Fruit fly (Drosophila melanogaster): ENCODE data around the gene alphaCOP.

- TF ChIP-seq CG8301 (tag; optimal IDR thresholded peaks at IDR 0.05) (no peak), CG32121 (GFP tag; IDR thresholded peaks at IDR 0.05) (no peak), CG14655 (GFP tag; optimal IDR thresholded peaks at IDR 0.05) (no peak), D1 (tag; optimal IDR thresholded peaks at IDR 0.05) (no peak), CG8159 (tag; optimal IDR thresholded peaks at IDR 0.05) (no peak), CG13204 (GFP tag; optimal IDR thresholded peaks at IDR 0.05) (no peak), Pif1A (GFP tag; optimal IDR thresholded peaks at IDR 0.05) (no peak), CG10348 (GFP tag; IDR thresholded peaks at IDR 0.05) (no peak), CG34367 (tag; optimal IDR thresholded peaks at IDR 0.05) (no peak), CG4496 (GFP tag; IDR thresholded peaks at IDR 0.05) (no peak), Ets98B (GFP tag; IDR thresholded peaks at IDR 0.05) (no peak)
Measured at dm6 chr3L:1694317-1694716, 49.3 kb upstream of the alphaCOP start, which contains the start of gene CG12011.
